Fruit fly (Drosophila melanogaster) whole organism: ENCODE data around the gene tal-2A.

Source experiments
- CG8478 ChIP-seq: fragments of >200 bp; optimal IDR thresholded peaks from 2 replicates; lab custom pipeline; 2018; ENCODE audit warnings: inconsistent platforms
- Dll ChIP-seq: fragments of >200 bp; optimal IDR thresholded peaks from 2 replicates; lab custom pipeline; 2017
- EcR ChIP-seq, 2 experiments: fragments of >200 bp; optimal IDR thresholded peaks; 2 replicates each; lab custom pipeline; 2017; ENCODE audit warnings: missing biosample characterization in 2 of 2, missing genetic modification characterization in 2 of 2, missing genetic modification reagents in 2 of 2
- pan ChIP-seq: fragments of >200 bp; optimal IDR thresholded peaks from 2 replicates; lab custom pipeline; 2017
- psq ChIP-seq: fragments of >200 bp; optimal IDR thresholded peaks from 2 replicates; lab custom pipeline; 2017
- usp ChIP-seq: fragments of >200 bp; optimal IDR thresholded peaks from 2 replicates; lab custom pipeline; 2017; ENCODE audit warnings: missing biosample characterization, missing genetic modification characterization, mixed read lengths

Gene tal-2A

dm6 chr3R:13845250-13845699 is 32.4 kb downstream of the tal-2A start:
- TF ChIP-seq usp (GFP tag; lab: Kevin White, UChicago) = no peak
- no peak for TF ChIP-seq pan
- no peak for TF ChIP-seq EcR (GFP tag; optimal IDR thresholded peaks at IDR 0.05; lab: Kevin White, UChicago)
- TF ChIP-seq psq (lab: Kevin White, UChicago) = no peak
- TF ChIP-seq CG8478 (lab: Kevin White, UChicago) = no peak
- TF ChIP-seq Dll (lab: Kevin White, UChicago) = no peak

dm6 chr3R:13845926-13846325 is 33.0 kb downstream of the tal-2A start:
- TF ChIP-seq EcR (GFP tag; optimal IDR thresholded peaks at IDR 0.05; lab: Kevin White, UChicago) = no peak
- TF ChIP-seq psq (lab: Kevin White, UChicago) = no peak
- TF ChIP-seq usp (GFP tag; lab: Kevin White, UChicago) = no peak
- no peak for TF ChIP-seq pan
- TF ChIP-seq Dll (lab: Kevin White, UChicago) = no peak
- no peak for TF ChIP-seq CG8478 (lab: Kevin White, UChicago)

- TF ChIP-seq Dll (lab: Kevin White, UChicago) (no peak), usp (GFP tag; lab: Kevin White, UChicago) (no peak), pan (no peak), EcR (GFP tag; optimal IDR thresholded peaks at IDR 0.05; lab: Kevin White, UChicago) (no peak), CG8478 (lab: Kevin White, UChicago) (no peak), psq (lab: Kevin White, UChicago) (no peak)
Measured at dm6 chr3R:13847289-13847688, 34.4 kb downstream of the tal-2A start.

- TF ChIP-seq EcR (GFP tag; optimal IDR thresholded peaks at IDR 0.05; lab: Kevin White, UChicago) = no peak
Measured at dm6 chr3R:13848272-13848671, 35.4 kb downstream of the tal-2A start.

dm6 chr3R:13849327-13849726 is 36.4 kb downstream of the tal-2A start:
- TF ChIP-seq psq (lab: Kevin White, UChicago) (no peak), Dll (lab: Kevin White, UChicago) (no peak), pan (no peak), usp (GFP tag; lab: Kevin White, UChicago) (no peak), EcR (GFP tag; optimal IDR thresholded peaks at IDR 0.05; lab: Kevin White, UChicago) (no peak), CG8478 (lab: Kevin White, UChicago) (no peak)

- TF ChIP-seq usp (GFP tag; lab: Kevin White, UChicago) (no peak), pan (no peak), CG8478 (lab: Kevin White, UChicago) (no peak), Dll (lab: Kevin White, UChicago) (no peak)
Measured at dm6 chr3R:13850992-13851391, 38.1 kb downstream of the tal-2A start.

dm6 chr3R:13855354-13855753 is 42.4 kb downstream of the tal-2A start, which contains the start of gene CG14362:
TSS of gene CG14362 (minus strand) at chr3R:13855454.
- TF ChIP-seq pan (no peak), CG8478 (lab: Kevin White, UChicago) (no peak), usp (GFP tag; lab: Kevin White, UChicago) (no peak), psq (lab: Kevin White, UChicago) (no peak), EcR (GFP tag; optimal IDR thresholded peaks at IDR 0.05; lab: Kevin White, UChicago) (no peak), Dll (lab: Kevin White, UChicago) (no peak)

- TF ChIP-seq pan (no peak), usp (GFP tag; lab: Kevin White, UChicago) (no peak), Dll (lab: Kevin White, UChicago) (no peak), psq (lab: Kevin White, UChicago) (no peak), CG8478 (lab: Kevin White, UChicago) (no peak), EcR (GFP tag; optimal IDR thresholded peaks at IDR 0.05; lab: Kevin White, UChicago) (no peak)
Measured at dm6 chr3R:13857339-13857738, 44.4 kb downstream of the tal-2A start.

dm6 chr3R:13859242-13859641 is 46.3 kb downstream of the tal-2A start:
- TF ChIP-seq CG8478 (lab: Kevin White, UChicago) (no peak), usp (GFP tag; lab: Kevin White, UChicago) (no peak), Dll (lab: Kevin White, UChicago) (no peak), pan (no peak), psq (lab: Kevin White, UChicago) (no peak), EcR (GFP tag; optimal IDR thresholded peaks at IDR 0.05; lab: Kevin White, UChicago) (no peak)

dm6 chr3R:13861805-13862204 is 48.9 kb downstream of the tal-2A start:
- no peak for TF ChIP-seq psq (lab: Kevin White, UChicago)
- no peak for TF ChIP-seq EcR (GFP tag; optimal IDR thresholded peaks at IDR 0.05; lab: Kevin White, UChicago)
- TF ChIP-seq Dll (lab: Kevin White, UChicago) = no peak
- no peak for TF ChIP-seq usp (GFP tag; lab: Kevin White, UChicago)
- no peak for TF ChIP-seq CG8478 (lab: Kevin White, UChicago)
- no peak for TF ChIP-seq pan
